Worm (Caenorhabditis elegans) whole organism, young adult: ENCODE measurements around the gene hrg-10.

Experiments used
- F23B12.7 ChIP-seq: sonication (generic microtip); optimal IDR thresholded peaks from 2 replicates; lab custom pipeline; 2017; ENCODE audit warnings: missing genetic modification characterization, mild to moderate bottlenecking, missing compliant biosample characterization, antibody characterized with exemption, moderate library complexity; ENCODE audit not compliant: insufficient read depth
- F57C9.4 ChIP-seq: sonication (generic microtip); optimal IDR thresholded peaks from 2 replicates; lab custom pipeline; 2017; ENCODE audit warnings: mild to moderate bottlenecking, missing genetic modification characterization, missing compliant biosample characterization
- Y95B8A.8 ChIP-seq: fragments of 200-800 bp; sonication (Bioruptor generic); IDR thresholded peaks from 2 replicates; pipeline ENCODE4 v1.3.6; 2022; ENCODE audit warnings: missing genetic modification reagents, missing genetic modification characterization, missing compliant biosample characterization
- ama-1 ChIP-seq, 3 experiments: fragments of 150-350 bp in 1 of 3; sonication (generic microtip) in 2 of 3; optimal IDR thresholded peaks; 2 replicates each; lab custom pipeline; 2014 to 2018; ENCODE audit warnings: missing biosample characterization in 2 of 3, missing genetic modification characterization in 2 of 3, missing genetic modification reagents in 2 of 3
- dox-1 ChIP-seq: fragments of 200-800 bp; sonication (Bioruptor generic); IDR thresholded peaks from 2 replicates; pipeline ENCODE4 v1.3.6; 2022; ENCODE audit warnings: missing genetic modification reagents, missing genetic modification characterization, missing compliant biosample characterization
- nfya-1 ChIP-seq: sonication (generic microtip); optimal IDR thresholded peaks from 2 replicates; lab custom pipeline; 2017; ENCODE audit warnings: antibody characterized with exemption, missing compliant biosample characterization, missing genetic modification characterization, borderline replicate concordance; ENCODE audit not compliant: insufficient read depth
- pha-4 ChIP-seq: fragments of 150-350 bp; sonication (generic microtip); optimal IDR thresholded peaks from 2 replicates; lab custom pipeline; 2014; ENCODE audit warnings: missing biosample characterization, missing genetic modification reagents, missing genetic modification characterization
- sea-2 ChIP-seq: fragments of 200-800 bp; sonication (Bioruptor generic); IDR thresholded peaks from 2 replicates; pipeline ENCODE4 v1.3.6; 2022; ENCODE audit warnings: missing genetic modification characterization, missing compliant biosample characterization
- snpc-3.4 ChIP-seq: sonication (generic microtip); optimal IDR thresholded peaks from 2 replicates; lab custom pipeline; 2017; ENCODE audit warnings: missing genetic modification characterization, mild to moderate bottlenecking, missing compliant biosample characterization, antibody characterized with exemption, moderate library complexity, missing genotype, missing genetic modification reagents
- snpc-4 ChIP-seq, 5 experiments: fragments of 150-350 bp in 1 of 5; sonication (generic microtip) in 4 of 5; optimal IDR thresholded peaks; 2 replicates each; lab custom pipeline; 2014 to 2018; ENCODE audit warnings: missing genetic modification characterization in 5 of 5, missing biosample characterization in 3 of 5, antibody characterized with exemption in 2 of 5, mild to moderate bottlenecking in 2 of 5, missing compliant biosample characterization in 2 of 5, missing genotype in 2 of 5, moderate library complexity in 2 of 5, missing genetic modification reagents in 1 of 5

- TF ChIP-seq snpc-3.4 (tag; lab: Kevin White, UChicago) (no peak), F57C9.4 (tag; lab: Kevin White, UChicago) (no peak), ama-1 (optimal IDR thresholded peaks at IDR 0.05; lab: Kevin White, UChicago) (no peak), ama-1 (GFP tag; optimal IDR thresholded peaks at IDR 0.05; lab: Kevin White, UChicago) (no peak), F23B12.7 (tag; lab: Kevin White, UChicago) (no peak), nfya-1 (tag; lab: Kevin White, UChicago) (no peak), Y95B8A.8 (no peak), pha-4 (tag; lab: Kevin White, UChicago) (no peak), dox-1 (GFP tag; lab: Robert Waterston, UW) (no peak), sea-2 (GFP tag; lab: Robert Waterston, UW) (no peak), snpc-4 (GFP tag; optimal IDR thresholded peaks at IDR 0.05; lab: Kevin White, UChicago) (no peak), snpc-4 (tag; optimal IDR thresholded peaks at IDR 0.05; lab: Kevin White, UChicago) (no peak)
Observed at ce11 chrV:19001656-19002055, 44.5 kb upstream of the hrg-10 start, which contains the start of gene Y39B6A.33.
